Comparison of ENCODE assay signal across 1 fruit fly cellular context in the genomic region with DNA sequence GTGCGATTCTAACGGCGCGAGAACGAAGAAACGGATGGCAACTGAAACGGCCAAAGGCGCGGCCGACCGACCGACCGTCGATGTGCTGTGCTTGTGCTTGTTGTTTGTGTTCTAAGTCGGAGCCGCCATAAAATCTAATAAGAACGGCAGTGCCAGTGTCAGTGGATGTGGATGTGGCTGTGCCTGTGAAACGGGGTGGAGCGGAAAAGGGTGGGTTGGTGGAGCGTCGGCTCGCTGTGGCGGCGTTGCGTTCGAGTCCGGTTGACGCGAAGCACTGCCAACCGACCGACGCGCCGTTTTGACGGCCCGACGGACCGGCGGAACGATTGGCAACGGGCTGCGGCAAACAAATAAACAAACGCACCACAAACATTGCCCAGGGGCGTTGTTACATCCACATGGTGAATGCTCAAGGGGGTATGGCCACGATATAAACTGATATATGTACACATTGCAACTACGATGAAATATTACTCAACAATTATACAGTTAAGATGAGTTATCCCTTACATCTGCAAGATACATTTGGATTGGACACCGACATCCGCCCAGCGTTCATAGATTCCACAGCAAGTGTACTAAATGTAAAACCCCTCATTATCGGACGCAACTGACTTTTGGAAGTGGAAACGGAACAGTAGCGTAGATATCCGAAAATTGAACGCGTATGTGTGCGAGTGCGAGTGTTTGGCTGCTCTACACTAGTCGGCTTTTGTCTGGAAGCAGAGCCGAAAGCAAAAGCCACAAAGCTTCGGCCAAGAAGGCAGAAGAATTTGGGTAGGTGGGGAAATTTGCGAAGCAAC.
TF ChIP-seq lines count a peak whose summit lies in the region.

TSS of gene Atf3 (minus strand) at position 267 of the 803 bp plus-strand sequence.

TF ChIP-seq in whole organism, embryonic, 481 proteins besides CTCF, POLR2A, EP300 and RAD21 (continued from another document and continues in another):
- no peak for TF ChIP-seq prd (optimal IDR thresholded peaks at IDR 0.05; lab: Kevin White, UChicago)
- peak; percentile 99 for TF ChIP-seq prd (GFP tag; IDR thresholded peaks at IDR 0.05; lab: Robert Waterston, UW)
- peak; percentile 98 for TF ChIP-seq D19B (GFP tag; optimal IDR thresholded peaks at IDR 0.05; lab: Kevin White, UChicago)
- TF ChIP-seq z (GFP tag; IDR thresholded peaks at IDR 0.05; lab: Robert Waterston, UW): peak; percentile 64; the same call in 1 of the 3 replicates
- peak; percentile 97 for TF ChIP-seq salm (tag; optimal IDR thresholded peaks at IDR 0.05; lab: Kevin White, UChicago)
- peak; percentile 98 for TF ChIP-seq danr (GFP tag; IDR thresholded peaks at IDR 0.05; lab: Robert Waterston, UW)
- TF ChIP-seq stwl (tag; optimal IDR thresholded peaks at IDR 0.05; lab: Kevin White, UChicago): peak; percentile 22
- peak; percentile 98 for TF ChIP-seq ttk (GFP tag; IDR thresholded peaks at IDR 0.05; lab: Robert Waterston, UW)
- TF ChIP-seq CG18619 (GFP tag; optimal IDR thresholded peaks at IDR 0.05; lab: Kevin White, UChicago): peak; percentile 100
- TF ChIP-seq CG14667 (GFP tag; IDR thresholded peaks at IDR 0.05; lab: Robert Waterston, UW): peak; percentile 98
- peak; percentile 82 for TF ChIP-seq Sry-δ (GFP tag; optimal IDR thresholded peaks at IDR 0.05; lab: Kevin White, UChicago)
- peak; percentile 94 for TF ChIP-seq CG6654 (GFP tag; optimal IDR thresholded peaks at IDR 0.05; lab: Kevin White, UChicago)
- TF ChIP-seq sd (tag; optimal IDR thresholded peaks at IDR 0.05; lab: Kevin White, UChicago): peak; percentile 97
- TF ChIP-seq seq (GFP tag; IDR thresholded peaks at IDR 0.05; lab: Robert Waterston, UW): peak; percentile 99
- TF ChIP-seq wor (GFP tag; IDR thresholded peaks at IDR 0.05; lab: Robert Waterston, UW): peak; percentile 98
- TF ChIP-seq E2f2 (GFP tag; IDR thresholded peaks at IDR 0.05; lab: Robert Waterston, UW): peak; percentile 87
- TF ChIP-seq tna (GFP tag; IDR thresholded peaks at IDR 0.05; lab: Robert Waterston, UW; ENCODE audit: partially characterized antibody): no peak
- TF ChIP-seq run (tag; optimal IDR thresholded peaks at IDR 0.05; lab: Kevin White, UChicago): peak; percentile 99
- peak; percentile 94 for TF ChIP-seq CG8281 (tag; optimal IDR thresholded peaks at IDR 0.05; lab: Kevin White, UChicago)
- peak; percentile 98 for TF ChIP-seq E2f1 (GFP tag; IDR thresholded peaks at IDR 0.05; lab: Robert Waterston, UW)
- TF ChIP-seq stc (GFP tag; IDR thresholded peaks at IDR 0.05; lab: Robert Waterston, UW): peak; percentile 98
- TF ChIP-seq CoRest (tag; optimal IDR thresholded peaks at IDR 0.05; lab: Kevin White, UChicago): peak; percentile 100
- TF ChIP-seq CG6813 (GFP tag; optimal IDR thresholded peaks at IDR 0.05; lab: Kevin White, UChicago): peak; percentile 98
- TF ChIP-seq CG1233 (GFP tag; optimal IDR thresholded peaks at IDR 0.05; lab: Kevin White, UChicago): peak; percentile 99
- peak; percentile 99 for TF ChIP-seq CG15011 (GFP tag; optimal IDR thresholded peaks at IDR 0.05; lab: Kevin White, UChicago)
- TF ChIP-seq nerfin-1 (tag; optimal IDR thresholded peaks at IDR 0.05; lab: Kevin White, UChicago): peak; percentile 97
- peak; percentile 98 for TF ChIP-seq CG18262 (tag; optimal IDR thresholded peaks at IDR 0.05; lab: Kevin White, UChicago)
- peak; percentile 99 for TF ChIP-seq eyg (GFP tag; optimal IDR thresholded peaks at IDR 0.05; lab: Kevin White, UChicago)
- peak; percentile 99 for TF ChIP-seq Rfx (GFP tag; IDR thresholded peaks at IDR 0.05; lab: Robert Waterston, UW)
- TF ChIP-seq NC2β (GFP tag; optimal IDR thresholded peaks at IDR 0.05; lab: Kevin White, UChicago): peak; percentile 97
- peak; percentile 99 for TF ChIP-seq CG15269 (tag; optimal IDR thresholded peaks at IDR 0.05; lab: Kevin White, UChicago)
- peak; percentile 96 for TF ChIP-seq Gsc (GFP tag; IDR thresholded peaks at IDR 0.05; lab: Robert Waterston, UW)
- TF ChIP-seq Vsx1 (GFP tag; optimal IDR thresholded peaks at IDR 0.05; lab: Kevin White, UChicago): peak; percentile 98
- peak in 1 of 3 experiments; percentile 94 for TF ChIP-seq lola (GFP tag; optimal IDR thresholded peaks at IDR 0.05; lab: Kevin White, UChicago)
- peak; percentile 99 for TF ChIP-seq disco-r (GFP tag; optimal IDR thresholded peaks at IDR 0.05; lab: Kevin White, UChicago)
- TF ChIP-seq CG13123 (GFP tag; optimal IDR thresholded peaks at IDR 0.05; lab: Kevin White, UChicago): peak; percentile 97
- peak; percentile 97 for TF ChIP-seq ewg (GFP tag; optimal IDR thresholded peaks at IDR 0.05; lab: Kevin White, UChicago)
- peak; percentile 97 for TF ChIP-seq Ravus (GFP tag; IDR thresholded peaks at IDR 0.05; lab: Robert Waterston, UW)
- TF ChIP-seq CG43689 (GFP tag; IDR thresholded peaks at IDR 0.05; lab: Robert Waterston, UW): peak; percentile 92
- TF ChIP-seq onecut (GFP tag; IDR thresholded peaks at IDR 0.05; lab: Robert Waterston, UW): peak; percentile 94
- TF ChIP-seq CG18476 (GFP tag; optimal IDR thresholded peaks at IDR 0.05; lab: Kevin White, UChicago): peak; percentile 98
- peak; percentile 98 for TF ChIP-seq Rx (GFP tag; IDR thresholded peaks at IDR 0.05; lab: Robert Waterston, UW)
- TF ChIP-seq dm (GFP tag; optimal IDR thresholded peaks at IDR 0.05; lab: Kevin White, UChicago): peak; percentile 98
- TF ChIP-seq Dp (GFP tag; optimal IDR thresholded peaks at IDR 0.05; lab: Kevin White, UChicago): peak; percentile 35
- peak; percentile 91 for TF ChIP-seq crol (GFP tag; IDR thresholded peaks at IDR 0.05; lab: Robert Waterston, UW)
- peak; percentile 99 for TF ChIP-seq CG16815 (GFP tag; optimal IDR thresholded peaks at IDR 0.05; lab: Kevin White, UChicago)
- TF ChIP-seq CG1647 (GFP tag; optimal IDR thresholded peaks at IDR 0.05; lab: Kevin White, UChicago): peak; percentile 99
- TF ChIP-seq BtbVII (GFP tag; optimal IDR thresholded peaks at IDR 0.05; lab: Kevin White, UChicago): peak; percentile 99
- peak; percentile 86 for TF ChIP-seq CG2116 (GFP tag; optimal IDR thresholded peaks at IDR 0.05; lab: Kevin White, UChicago)
- TF ChIP-seq dysf (GFP tag; IDR thresholded peaks at IDR 0.05; lab: Robert Waterston, UW): peak; percentile 100
- TF ChIP-seq CHES-1-like (GFP tag; optimal IDR thresholded peaks at IDR 0.05; lab: Kevin White, UChicago): peak; percentile 99
- peak; percentile 99 for TF ChIP-seq Hr51 (GFP tag; optimal IDR thresholded peaks at IDR 0.05; lab: Kevin White, UChicago)
- TF ChIP-seq CG8089 (GFP tag; optimal IDR thresholded peaks at IDR 0.05; lab: Kevin White, UChicago): peak; percentile 98
- TF ChIP-seq CG17912 (GFP tag; optimal IDR thresholded peaks at IDR 0.05; lab: Kevin White, UChicago): peak; percentile 94
- peak; percentile 97 for TF ChIP-seq CG7357 (GFP tag; IDR thresholded peaks at IDR 0.05; lab: Robert Waterston, UW)
- peak; percentile 96 for TF ChIP-seq twi (tag; optimal IDR thresholded peaks at IDR 0.05; lab: Kevin White, UChicago)
- peak; percentile 100 for TF ChIP-seq HLH54F (GFP tag; optimal IDR thresholded peaks at IDR 0.05; lab: Kevin White, UChicago)
- TF ChIP-seq CkIIα-i1 (GFP tag; IDR thresholded peaks at IDR 0.05; lab: Robert Waterston, UW): peak; percentile 95
- TF ChIP-seq CG8924 (tag; optimal IDR thresholded peaks at IDR 0.05; lab: Kevin White, UChicago): peak; percentile 99
- peak; percentile 99 for TF ChIP-seq vfl (GFP tag; optimal IDR thresholded peaks at IDR 0.05; lab: Kevin White, UChicago)
- TF ChIP-seq slp2 (GFP tag; optimal IDR thresholded peaks at IDR 0.05; lab: Kevin White, UChicago): peak; percentile 99
- TF ChIP-seq hbn (GFP tag; IDR thresholded peaks at IDR 0.05; lab: Robert Waterston, UW; ENCODE audit: partially characterized antibody): no peak
- peak; percentile 99 for TF ChIP-seq CrebB (tag; optimal IDR thresholded peaks at IDR 0.05; lab: Kevin White, UChicago)
- TF ChIP-seq CG7556 (GFP tag; optimal IDR thresholded peaks at IDR 0.05; lab: Kevin White, UChicago): peak; percentile 100
- peak; percentile 99 for TF ChIP-seq fd96Cb (tag; optimal IDR thresholded peaks at IDR 0.05; lab: Kevin White, UChicago)
- peak; percentile 94 for TF ChIP-seq otp (GFP tag; IDR thresholded peaks at IDR 0.05; lab: Robert Waterston, UW)
- peak; percentile 100 for TF ChIP-seq zfh2 (GFP tag; optimal IDR thresholded peaks at IDR 0.05; lab: Kevin White, UChicago)
- peak; percentile 99 for TF ChIP-seq bab2 (GFP tag; optimal IDR thresholded peaks at IDR 0.05; lab: Kevin White, UChicago)
- TF ChIP-seq CG10431 (GFP tag; optimal IDR thresholded peaks at IDR 0.05; lab: Kevin White, UChicago): peak; percentile 89
- peak; percentile 99 for TF ChIP-seq ATbp (GFP tag; optimal IDR thresholded peaks at IDR 0.05; lab: Kevin White, UChicago)
- TF ChIP-seq inv (GFP tag; IDR thresholded peaks at IDR 0.05; lab: Robert Waterston, UW; ENCODE audit: partially characterized antibody): no peak
- peak; percentile 98 for TF ChIP-seq so (GFP tag; IDR thresholded peaks at IDR 0.05; lab: Robert Waterston, UW)
- TF ChIP-seq pfk (GFP tag; optimal IDR thresholded peaks at IDR 0.05; lab: Kevin White, UChicago): peak; percentile 99
- peak; percentile 99 for TF ChIP-seq CG13296 (GFP tag; optimal IDR thresholded peaks at IDR 0.05; lab: Kevin White, UChicago)
- peak; percentile 98 for TF ChIP-seq B-H2 (GFP tag; optimal IDR thresholded peaks at IDR 0.05; lab: Kevin White, UChicago)
- TF ChIP-seq Atf-2 (GFP tag; optimal IDR thresholded peaks at IDR 0.05; lab: Kevin White, UChicago): peak; percentile 99
- peak; percentile 99 for TF ChIP-seq al (GFP tag; IDR thresholded peaks at IDR 0.05; lab: Robert Waterston, UW)
- TF ChIP-seq CG14050 (GFP tag; IDR thresholded peaks at IDR 0.05; lab: Robert Waterston, UW): peak; percentile 98
- peak in 1 of 2 experiments; percentile 93 for TF ChIP-seq Hr78 (GFP tag; optimal IDR thresholded peaks at IDR 0.05; lab: Kevin White, UChicago)
- peak; percentile 96 for TF ChIP-seq CG15601 (tag; optimal IDR thresholded peaks at IDR 0.05; lab: Kevin White, UChicago)
- 0 out of 3 replicates have a peak, but pooled peaks have one; percentile 27 for TF ChIP-seq CG34224 (GFP tag; IDR thresholded peaks at IDR 0.05; lab: Robert Waterston, UW; ENCODE audit: partially characterized antibody)
- TF ChIP-seq nau (GFP tag; optimal IDR thresholded peaks at IDR 0.05; lab: Kevin White, UChicago): peak; percentile 99
- peak; percentile 87 for TF ChIP-seq CG30020 (tag; optimal IDR thresholded peaks at IDR 0.05; lab: Kevin White, UChicago)
- TF ChIP-seq CG18764 (GFP tag; optimal IDR thresholded peaks at IDR 0.05; lab: Kevin White, UChicago): peak; percentile 98
- TF ChIP-seq CG17568 (GFP tag; optimal IDR thresholded peaks at IDR 0.05; lab: Kevin White, UChicago): peak; percentile 97
- TF ChIP-seq MTF-1 (GFP tag; optimal IDR thresholded peaks at IDR 0.05; lab: Kevin White, UChicago; ENCODE audit: borderline replicate concordance): peak; percentile 94
- TF ChIP-seq CG1832 (GFP tag; optimal IDR thresholded peaks at IDR 0.05; lab: Kevin White, UChicago): peak; percentile 40
- TF ChIP-seq CG5180 (GFP tag; optimal IDR thresholded peaks at IDR 0.05; lab: Kevin White, UChicago): peak; percentile 91
- TF ChIP-seq CG11093 (GFP tag; IDR thresholded peaks at IDR 0.05; lab: Robert Waterston, UW): peak; percentile 98
- TF ChIP-seq zfh1 (GFP tag; IDR thresholded peaks at IDR 0.05; lab: Robert Waterston, UW): peak; percentile 97
- TF ChIP-seq sna (GFP tag; IDR thresholded peaks at IDR 0.05; lab: Robert Waterston, UW; ENCODE audit: partially characterized antibody): no peak
- TF ChIP-seq CG12071 (GFP tag; optimal IDR thresholded peaks at IDR 0.05; lab: Kevin White, UChicago): peak; percentile 99
- TF ChIP-seq CG2712 (tag; optimal IDR thresholded peaks at IDR 0.05; lab: Kevin White, UChicago): peak; percentile 99
- TF ChIP-seq Abd-B (GFP tag; optimal IDR thresholded peaks at IDR 0.05; lab: Kevin White, UChicago): peak; percentile 99
- peak; percentile 98 for TF ChIP-seq oc (tag; optimal IDR thresholded peaks at IDR 0.05; lab: Kevin White, UChicago)
- TF ChIP-seq Hsf (GFP tag; optimal IDR thresholded peaks at IDR 0.05; lab: Kevin White, UChicago): peak; percentile 99
- TF ChIP-seq CG2889 (GFP tag; IDR thresholded peaks at IDR 0.05; lab: Robert Waterston, UW): peak; percentile 97
- TF ChIP-seq CG9932 (GFP tag; IDR thresholded peaks at IDR 0.05; lab: Robert Waterston, UW): peak; percentile 99
- TF ChIP-seq pros (GFP tag; optimal IDR thresholded peaks at IDR 0.05; lab: Kevin White, UChicago): peak; percentile 60
- peak; percentile 98 for TF ChIP-seq her (GFP tag; optimal IDR thresholded peaks at IDR 0.05; lab: Kevin White, UChicago)
- TF ChIP-seq Lpt (GFP tag; optimal IDR thresholded peaks at IDR 0.05; lab: Kevin White, UChicago): no peak
- peak; percentile 95 for TF ChIP-seq toy (GFP tag; IDR thresholded peaks at IDR 0.05; lab: Robert Waterston, UW)
- peak; percentile 94 for TF ChIP-seq Lhr (GFP tag; optimal IDR thresholded peaks at IDR 0.05; lab: Kevin White, UChicago)
- TF ChIP-seq Ets97D (GFP tag; optimal IDR thresholded peaks at IDR 0.05; lab: Kevin White, UChicago): peak; percentile 95
- TF ChIP-seq crc (GFP tag; optimal IDR thresholded peaks at IDR 0.05; lab: Kevin White, UChicago): peak; percentile 99
- TF ChIP-seq odd (GFP tag; optimal IDR thresholded peaks at IDR 0.05; lab: Kevin White, UChicago): peak; percentile 98
- TF ChIP-seq CG14860 (GFP tag; IDR thresholded peaks at IDR 0.05; lab: Robert Waterston, UW; ENCODE audit: partially characterized antibody): no peak
- no peak for TF ChIP-seq Kr (GFP tag; optimal IDR thresholded peaks at IDR 0.05; lab: Kevin White, UChicago)
- TF ChIP-seq Awh (GFP tag; IDR thresholded peaks at IDR 0.05; lab: Robert Waterston, UW): peak; percentile 97
- no peak for TF ChIP-seq Trl (optimal IDR thresholded peaks at IDR 0.05; lab: Kevin White, UChicago)
- peak; percentile 99 for TF ChIP-seq Trl (GFP tag; optimal IDR thresholded peaks at IDR 0.05; lab: Kevin White, UChicago)
- peak; percentile 99 for TF ChIP-seq tx (GFP tag; optimal IDR thresholded peaks at IDR 0.05; lab: Kevin White, UChicago)
- TF ChIP-seq CG11085 (GFP tag; IDR thresholded peaks at IDR 0.05; lab: Robert Waterston, UW): peak; percentile 98
- TF ChIP-seq gsb-n (tag; optimal IDR thresholded peaks at IDR 0.05; lab: Kevin White, UChicago): peak; percentile 95
- TF ChIP-seq peb (GFP tag; IDR thresholded peaks at IDR 0.05; lab: Robert Waterston, UW): peak; percentile 97
- peak; percentile 93 for TF ChIP-seq CG8359 (GFP tag; optimal IDR thresholded peaks at IDR 0.05; lab: Kevin White, UChicago; ENCODE audit: borderline replicate concordance)
- peak; percentile 72; the same call in 1 of the 2 replicates for TF ChIP-seq CG4360 (GFP tag; IDR thresholded peaks at IDR 0.05; lab: Robert Waterston, UW)
- TF ChIP-seq Hey (tag; optimal IDR thresholded peaks at IDR 0.05; lab: Kevin White, UChicago): peak; percentile 98
- peak; percentile 98 for TF ChIP-seq da (GFP tag; optimal IDR thresholded peaks at IDR 0.05; lab: Kevin White, UChicago)
- TF ChIP-seq CG6854 (GFP tag; optimal IDR thresholded peaks at IDR 0.05; lab: Kevin White, UChicago): peak; percentile 99
